Fruit fly (Drosophila melanogaster): Measurements from ENCODE around the gene Obp83b.

Obp83b gene

dm6 chr3R:5976717-5977116, at the start of gene Obp83b:
TSS of gene Obp83b (minus strand) at chr3R:5976817.
- no peak for TF ChIP-seq Dll (optimal IDR thresholded peaks at IDR 0.05)
- no peak for TF ChIP-seq pan (optimal IDR thresholded peaks at IDR 0.05)
- no peak for TF ChIP-seq CG8478 (optimal IDR thresholded peaks at IDR 0.05)
- TF ChIP-seq psq (optimal IDR thresholded peaks at IDR 0.05), result no peak
- TF ChIP-seq EcR (GFP tag; optimal IDR thresholded peaks at IDR 0.05), result no peak
- no peak for TF ChIP-seq usp (GFP tag; optimal IDR thresholded peaks at IDR 0.05)

- TF ChIP-seq pan (optimal IDR thresholded peaks at IDR 0.05), result no peak
- TF ChIP-seq usp (GFP tag; optimal IDR thresholded peaks at IDR 0.05), result no peak
- TF ChIP-seq CG8478 (optimal IDR thresholded peaks at IDR 0.05), result no peak
- TF ChIP-seq Dll (optimal IDR thresholded peaks at IDR 0.05), result no peak
- TF ChIP-seq EcR (GFP tag; optimal IDR thresholded peaks at IDR 0.05), result no peak
- TF ChIP-seq psq (optimal IDR thresholded peaks at IDR 0.05), result no peak
These were observed 48.6 kb upstream of the Obp83b start for dm6 chr3R:6025227-6025626.

- TF ChIP-seq pan (optimal IDR thresholded peaks at IDR 0.05), result no peak
- no peak for TF ChIP-seq psq (optimal IDR thresholded peaks at IDR 0.05)
- no peak for TF ChIP-seq EcR (GFP tag; optimal IDR thresholded peaks at IDR 0.05)
- no peak for TF ChIP-seq usp (GFP tag; optimal IDR thresholded peaks at IDR 0.05)
- TF ChIP-seq Dll (optimal IDR thresholded peaks at IDR 0.05), result no peak
- no peak for TF ChIP-seq CG8478 (optimal IDR thresholded peaks at IDR 0.05)
These were observed 35.2 kb upstream of the Obp83b start, which contains the start of gene CG10280 for dm6 chr3R:6011832-6012231. TSS of gene CG10280 (minus strand) at chr3R:6011932.

- TF ChIP-seq usp (GFP tag; optimal IDR thresholded peaks at IDR 0.05) (no peak), pan (optimal IDR thresholded peaks at IDR 0.05) (no peak), EcR (GFP tag; optimal IDR thresholded peaks at IDR 0.05) (no peak)
These were observed 33.1 kb upstream of the Obp83b start for dm6 chr3R:6009510-6010407.

- no peak for TF ChIP-seq EcR (GFP tag; optimal IDR thresholded peaks at IDR 0.05)
- TF ChIP-seq pan (optimal IDR thresholded peaks at IDR 0.05), result no peak
- no peak for TF ChIP-seq Dll (optimal IDR thresholded peaks at IDR 0.05)
- TF ChIP-seq CG8478 (optimal IDR thresholded peaks at IDR 0.05), result no peak
- TF ChIP-seq psq (optimal IDR thresholded peaks at IDR 0.05), result no peak
- no peak for TF ChIP-seq usp (GFP tag; optimal IDR thresholded peaks at IDR 0.05)
These were observed 31.8 kb upstream of the Obp83b start, which contains the start of gene Rm62 for dm6 chr3R:6008202-6009062. TSS of gene Rm62 (minus strand) at chr3R:6008579.

- no peak for TF ChIP-seq Dll (optimal IDR thresholded peaks at IDR 0.05)
- no peak for TF ChIP-seq psq (optimal IDR thresholded peaks at IDR 0.05)
- no peak for TF ChIP-seq pan (optimal IDR thresholded peaks at IDR 0.05)
- TF ChIP-seq EcR (GFP tag; optimal IDR thresholded peaks at IDR 0.05), result no peak
- TF ChIP-seq usp (GFP tag; optimal IDR thresholded peaks at IDR 0.05), result no peak
- TF ChIP-seq CG8478 (optimal IDR thresholded peaks at IDR 0.05), result no peak
These were observed 30.7 kb upstream of the Obp83b start for dm6 chr3R:6007123-6008000.

dm6 chr3R:6006595-6006994, 30.0 kb upstream of the Obp83b start:
- TF ChIP-seq usp (GFP tag; optimal IDR thresholded peaks at IDR 0.05) (no peak), psq (optimal IDR thresholded peaks at IDR 0.05) (no peak), CG8478 (optimal IDR thresholded peaks at IDR 0.05) (no peak), EcR (GFP tag; optimal IDR thresholded peaks at IDR 0.05) (no peak), pan (optimal IDR thresholded peaks at IDR 0.05) (no peak)

- TF ChIP-seq usp (GFP tag; optimal IDR thresholded peaks at IDR 0.05), result no peak
- no peak for TF ChIP-seq psq (optimal IDR thresholded peaks at IDR 0.05)
- no peak for TF ChIP-seq EcR (GFP tag; optimal IDR thresholded peaks at IDR 0.05)
- no peak for TF ChIP-seq Dll (optimal IDR thresholded peaks at IDR 0.05)
- TF ChIP-seq CG8478 (optimal IDR thresholded peaks at IDR 0.05), result no peak
- TF ChIP-seq pan (optimal IDR thresholded peaks at IDR 0.05), result no peak
These were observed 22.2 kb upstream of the Obp83b start for dm6 chr3R:5998831-5999230.

- TF ChIP-seq EcR (GFP tag; optimal IDR thresholded peaks at IDR 0.05) (no peak), CG8478 (optimal IDR thresholded peaks at IDR 0.05) (no peak), psq (optimal IDR thresholded peaks at IDR 0.05) (no peak), pan (optimal IDR thresholded peaks at IDR 0.05) (no peak), Dll (optimal IDR thresholded peaks at IDR 0.05) (no peak), usp (GFP tag; optimal IDR thresholded peaks at IDR 0.05) (no peak)
These were observed 21.6 kb upstream of the Obp83b start for dm6 chr3R:5998235-5998666.

- no peak for TF ChIP-seq pan (optimal IDR thresholded peaks at IDR 0.05)
- TF ChIP-seq EcR (GFP tag; optimal IDR thresholded peaks at IDR 0.05), result no peak
These were observed 21.2 kb upstream of the Obp83b start for dm6 chr3R:5997822-5998221.

- TF ChIP-seq CG8478 (optimal IDR thresholded peaks at IDR 0.05) (no peak), usp (GFP tag; optimal IDR thresholded peaks at IDR 0.05) (no peak), pan (optimal IDR thresholded peaks at IDR 0.05) (no peak)
These were observed 18.8 kb upstream of the Obp83b start for dm6 chr3R:5995381-5995780.

Data from whole organism.